Fruit fly (Drosophila melanogaster): ENCODE measurements around the gene GluRIIB.

The GluRIIB gene

DNA sequence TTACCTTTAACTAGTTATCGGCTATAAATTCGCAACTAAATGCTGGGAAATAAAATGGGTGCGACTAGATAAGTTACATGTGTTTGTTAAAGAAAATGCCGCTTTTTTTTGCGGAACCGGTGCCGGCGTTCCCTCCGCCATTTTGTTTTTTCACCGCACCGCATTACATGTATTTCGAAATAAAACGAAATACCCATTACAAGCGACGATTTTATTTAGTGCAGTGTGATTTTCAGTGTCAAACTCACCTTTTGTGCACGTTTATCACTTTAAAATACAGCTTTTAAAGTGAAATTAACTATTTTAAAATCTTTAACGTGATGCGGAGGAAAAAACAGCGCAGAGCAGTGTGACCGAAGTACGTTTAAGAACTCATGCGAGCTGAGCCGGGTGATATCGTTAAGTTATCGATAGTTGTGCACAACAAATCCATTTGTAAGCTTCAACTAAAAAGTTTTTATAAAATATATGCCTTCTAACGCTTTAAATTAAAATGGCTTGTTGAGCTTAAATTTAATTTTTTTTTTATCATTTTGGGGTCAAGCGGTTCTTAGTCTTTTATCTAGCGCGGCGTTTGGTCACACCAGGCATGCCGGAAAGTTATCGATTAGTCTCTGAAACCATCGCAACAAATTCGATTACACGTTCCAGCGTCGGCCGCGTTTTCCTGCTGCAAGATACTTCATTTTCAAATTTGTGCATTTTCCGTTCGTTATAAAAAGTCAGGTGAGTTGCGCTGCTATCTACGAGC is 17.0 kb upstream of the GluRIIB start, which contains the start of the genes Hel25E and Lam (continued):
- TF ChIP-seq Hmr (GFP tag; optimal IDR thresholded peaks at IDR 0.05) (peak; percentile 51), her (GFP tag; optimal IDR thresholded peaks at IDR 0.05) (no peak), CG33557 (GFP tag; optimal IDR thresholded peaks at IDR 0.05) (no peak), Dek (tag; optimal IDR thresholded peaks at IDR 0.05) (peak; percentile 17), Hsf (GFP tag; optimal IDR thresholded peaks at IDR 0.05) (no peak), CG2120 (GFP tag; optimal IDR thresholded peaks at IDR 0.05) (peak; percentile 29), dmrt11E (tag; optimal IDR thresholded peaks at IDR 0.05) (no peak), HmgZ (tag; optimal IDR thresholded peaks at IDR 0.05) (peak; percentile 58), ci (GFP tag; IDR thresholded peaks at IDR 0.05) (no peak), sens-2 (GFP tag; IDR thresholded peaks at IDR 0.05) (no peak), NC2β (GFP tag; optimal IDR thresholded peaks at IDR 0.05) (peak; percentile 60), CG18764 (GFP tag; optimal IDR thresholded peaks at IDR 0.05) (no peak), CG7963 (GFP tag; IDR thresholded peaks at IDR 0.05; ENCODE audit: partially characterized antibody) (peak; percentile 54; the same call in 2 of the 3 replicates), CG16813 (GFP tag; IDR thresholded peaks at IDR 0.05; ENCODE audit: partially characterized antibody) (peak; percentile 88), CG4360 (GFP tag; IDR thresholded peaks at IDR 0.05) (no peak), crp (GFP tag; optimal IDR thresholded peaks at IDR 0.05) (peak in 1 of 2 experiments; percentile 21), Scr (GFP tag; IDR thresholded peaks at IDR 0.05; ENCODE audit: partially characterized antibody) (peak; percentile 91), Hr3 (GFP tag; optimal IDR thresholded peaks at IDR 0.05) (peak; percentile 91), mld (GFP tag; IDR thresholded peaks at IDR 0.05; ENCODE audit: partially characterized antibody) (peak; percentile 59; the same call in 1 of the 3 replicates), hbn (GFP tag; IDR thresholded peaks at IDR 0.05; ENCODE audit: partially characterized antibody) (peak; percentile 90), CG17361 (GFP tag; IDR thresholded peaks at IDR 0.05) (no peak; the same call in 2 of the 3 replicates), CG2129 (GFP tag; IDR thresholded peaks at IDR 0.05; ENCODE audit: partially characterized antibody) (peak; percentile 87), z (GFP tag; IDR thresholded peaks at IDR 0.05) (no peak)

dm6 chr2L:5542944-5543515 is 16.1 kb upstream of the GluRIIB start:
- no peak for TF ChIP-seq pfk (GFP tag; optimal IDR thresholded peaks at IDR 0.05)
- TF ChIP-seq CG4730 (GFP tag; IDR thresholded peaks at IDR 0.05): no peak
- TF ChIP-seq CG14014 (GFP tag; IDR thresholded peaks at IDR 0.05): peak; percentile 77
- TF ChIP-seq nom (GFP tag; optimal IDR thresholded peaks at IDR 0.05): no peak
- TF ChIP-seq Doc2 (GFP tag; IDR thresholded peaks at IDR 0.05): no peak
- TF ChIP-seq H2.0 (GFP tag; IDR thresholded peaks at IDR 0.05): peak; percentile 42; the same call in 1 of the 2 replicates
- TF ChIP-seq Xrp1 (GFP tag; IDR thresholded peaks at IDR 0.05): peak; percentile 61; the same call in 1 of the 2 replicates
- TF ChIP-seq CG9817 (tag; optimal IDR thresholded peaks at IDR 0.05): peak; percentile 27
- no peak for TF ChIP-seq NC2β (GFP tag; optimal IDR thresholded peaks at IDR 0.05)
- peak; percentile 21; the same call in 1 of the 2 replicates for TF ChIP-seq CG7372 (GFP tag; IDR thresholded peaks at IDR 0.05)
- peak in 1 of 2 experiments; percentile 22 for TF ChIP-seq Eip74EF (GFP tag; optimal IDR thresholded peaks at IDR 0.05)
- peak; percentile 47; the same call in 1 of the 3 replicates for TF ChIP-seq B-H1 (GFP tag; IDR thresholded peaks at IDR 0.05)
- TF ChIP-seq CG18619 (GFP tag; optimal IDR thresholded peaks at IDR 0.05): peak; percentile 31
- peak; percentile 70; the same call in 1 of the 2 replicates for TF ChIP-seq CG16779 (GFP tag; IDR thresholded peaks at IDR 0.05)
- TF ChIP-seq chif (GFP tag; optimal IDR thresholded peaks at IDR 0.05): peak in 1 of 2 experiments; percentile 11
- TF ChIP-seq CG17361 (GFP tag; IDR thresholded peaks at IDR 0.05): 0 out of 3 replicates have a peak, but pooled peaks have one; percentile 22
- no peak for TF ChIP-seq Lim3 (GFP tag; IDR thresholded peaks at IDR 0.05)
- peak; percentile 24 to 72 for TF ChIP-seq dpn (GFP tag; optimal IDR thresholded peaks at IDR 0.05)
- TF ChIP-seq oc (tag; optimal IDR thresholded peaks at IDR 0.05): no peak
- TF ChIP-seq CG9932 (GFP tag; IDR thresholded peaks at IDR 0.05): peak; percentile 81
- TF ChIP-seq B-H2 (GFP tag; optimal IDR thresholded peaks at IDR 0.05): peak; percentile 5
- no peak for TF ChIP-seq CG43689 (GFP tag; IDR thresholded peaks at IDR 0.05)
- TF ChIP-seq Gug (GFP tag; IDR thresholded peaks at IDR 0.05): peak; percentile 28; the same call in 1 of the 4 replicates
- peak; percentile 46; the same call in 1 of the 2 replicates for TF ChIP-seq gsb (GFP tag; IDR thresholded peaks at IDR 0.05)
- peak; percentile 53 for TF ChIP-seq bcd (GFP tag; optimal IDR thresholded peaks at IDR 0.05)
- no peak for TF ChIP-seq CG30431 (GFP tag; optimal IDR thresholded peaks at IDR 0.05)

Data from whole organism, embryonic.